Worm (Caenorhabditis elegans) whole organism, late embryonic: ENCODE data around the gene ceh-38.

Experiments used
- C08G9.2 ChIP-seq: sonication (generic microtip); optimal IDR thresholded peaks from 2 replicates; lab custom pipeline; 2016; ENCODE audit warnings: mild to moderate bottlenecking, missing genetic modification characterization, moderate library complexity, missing compliant biosample characterization
- F13H6.1 ChIP-seq: sonication (generic microtip); optimal IDR thresholded peaks from 2 replicates; lab custom pipeline; 2016; ENCODE audit warnings: missing genetic modification characterization, missing compliant biosample characterization
- T23F11.4 ChIP-seq: fragments of 200-800 bp; sonication (Bioruptor generic); optimal IDR thresholded peaks from 2 replicates; lab custom pipeline; 2018; ENCODE audit warnings: mild to moderate bottlenecking, missing genetic modification characterization, missing compliant biosample characterization
- ahr-1 ChIP-seq: sonication (generic microtip); optimal IDR thresholded peaks from 2 replicates; lab custom pipeline; 2016; ENCODE audit warnings: missing genetic modification characterization, missing compliant biosample characterization
- ama-1 ChIP-seq: fragments of 150-350 bp; optimal IDR thresholded peaks from 2 replicates; lab custom pipeline; 2014
- ceh-14 ChIP-seq: sonication (generic microtip); optimal IDR thresholded peaks from 2 replicates; lab custom pipeline; 2016; ENCODE audit warnings: missing genotype, missing genetic modification characterization, missing compliant biosample characterization
- ceh-19 ChIP-seq: fragments of 200-800 bp; sonication (Bioruptor generic); optimal IDR thresholded peaks from 2 replicates; lab custom pipeline; 2018; ENCODE audit warnings: mild to moderate bottlenecking, missing genetic modification characterization, missing compliant biosample characterization
- ceh-22 ChIP-seq: sonication (generic microtip); optimal IDR thresholded peaks from 2 replicates; lab custom pipeline; 2017; ENCODE audit warnings: missing biosample characterization, missing genetic modification characterization
- ceh-24 ChIP-seq: sonication (generic microtip); optimal IDR thresholded peaks from 2 replicates; lab custom pipeline; 2016; ENCODE audit warnings: mild to moderate bottlenecking, missing genetic modification characterization, missing compliant biosample characterization
- ceh-30 ChIP-seq: fragments of 150-350 bp; optimal IDR thresholded peaks from 2 replicates; lab custom pipeline; 2014; ENCODE audit warnings: missing biosample characterization, missing genetic modification characterization
- ceh-31 ChIP-seq: sonication (generic microtip); optimal IDR thresholded peaks from 2 replicates; lab custom pipeline; 2016; ENCODE audit warnings: missing genetic modification characterization, missing compliant biosample characterization
- ceh-45 ChIP-seq: fragments of 200-800 bp; sonication (Bioruptor generic); IDR thresholded peaks from 2 replicates; pipeline ENCODE4 v1.3.6; 2022; ENCODE audit warnings: missing genetic modification reagents, missing genetic modification characterization, missing compliant biosample characterization
- ceh-48 ChIP-seq: sonication (generic microtip); optimal IDR thresholded peaks from 2 replicates; lab custom pipeline; 2016; ENCODE audit warnings: missing genetic modification characterization, inconsistent platforms, missing compliant biosample characterization
- ceh-6 ChIP-seq: fragments of 200-800 bp; sonication (Bioruptor generic); optimal IDR thresholded peaks from 2 replicates; lab custom pipeline; 2018; ENCODE audit warnings: mild to moderate bottlenecking, missing genetic modification characterization, missing compliant biosample characterization
- che-1 ChIP-seq: sonication (generic microtip); optimal IDR thresholded peaks from 2 replicates; lab custom pipeline; 2016; ENCODE audit warnings: mild to moderate bottlenecking, missing genetic modification characterization, missing compliant biosample characterization
- dmd-4 ChIP-seq: sonication (generic microtip); optimal IDR thresholded peaks from 2 replicates; lab custom pipeline; 2016; ENCODE audit warnings: borderline replicate concordance, missing genetic modification characterization, missing compliant biosample characterization
- dve-1 ChIP-seq: sonication (generic microtip); optimal IDR thresholded peaks from 2 replicates; lab custom pipeline; 2017; ENCODE audit warnings: antibody characterized with exemption, mild to moderate bottlenecking, missing genetic modification characterization, missing compliant biosample characterization
- elt-2 ChIP-seq: sonication (generic microtip); optimal IDR thresholded peaks from 2 replicates; lab custom pipeline; 2016; ENCODE audit warnings: missing genetic modification reagents, missing genetic modification characterization, missing compliant biosample characterization
- elt-4 ChIP-seq: sonication (generic microtip); optimal IDR thresholded peaks from 2 replicates; lab custom pipeline; 2016; ENCODE audit warnings: missing genetic modification characterization, missing compliant biosample characterization
- ets-4 ChIP-seq: sonication (generic microtip); optimal IDR thresholded peaks from 2 replicates; lab custom pipeline; 2016; ENCODE audit warnings: missing genetic modification characterization, missing compliant biosample characterization
- eyg-1 ChIP-seq: sonication (generic microtip); optimal IDR thresholded peaks from 2 replicates; lab custom pipeline; 2016; ENCODE audit warnings: missing genotype, missing genetic modification characterization, missing compliant biosample characterization
- fax-1 ChIP-seq: sonication (generic microtip); optimal IDR thresholded peaks from 2 replicates; lab custom pipeline; 2016; ENCODE audit warnings: missing genotype, missing genetic modification characterization, missing compliant biosample characterization
- fkh-10 ChIP-seq: fragments of 150-350 bp; optimal IDR thresholded peaks from 2 replicates; lab custom pipeline; 2014; ENCODE audit warnings: missing biosample characterization, missing genetic modification reagents, missing genetic modification characterization
- fkh-6 ChIP-seq: sonication (generic microtip); optimal IDR thresholded peaks from 2 replicates; lab custom pipeline; 2016; ENCODE audit warnings: missing genetic modification characterization, missing compliant biosample characterization
- gmeb-2 ChIP-seq: sonication (generic microtip); optimal IDR thresholded peaks from 2 replicates; lab custom pipeline; 2016; ENCODE audit warnings: missing genetic modification characterization, inconsistent platforms, missing compliant biosample characterization
- hlh-15 ChIP-seq: sonication (generic microtip); optimal IDR thresholded peaks from 2 replicates; lab custom pipeline; 2016; ENCODE audit warnings: missing genetic modification characterization, missing compliant biosample characterization
- hlh-6 ChIP-seq: sonication (generic microtip); optimal IDR thresholded peaks from 2 replicates; lab custom pipeline; 2016; ENCODE audit warnings: missing genotype, missing genetic modification characterization, missing compliant biosample characterization
- lim-6 ChIP-seq: sonication (generic microtip); optimal IDR thresholded peaks from 2 replicates; lab custom pipeline; 2016; ENCODE audit warnings: missing genetic modification characterization, missing compliant biosample characterization
- lin-11 ChIP-seq: fragments of 200-800 bp; sonication (Bioruptor generic); optimal IDR thresholded peaks from 2 replicates; lab custom pipeline; 2018; ENCODE audit warnings: mild to moderate bottlenecking, missing genetic modification characterization, missing compliant biosample characterization
- mec-3 ChIP-seq: sonication (generic microtip); optimal IDR thresholded peaks from 2 replicates; lab custom pipeline; 2016; ENCODE audit warnings: borderline replicate concordance, missing genetic modification characterization, missing compliant biosample characterization
- nfya-1 ChIP-seq: sonication (generic microtip); optimal IDR thresholded peaks from 2 replicates; lab custom pipeline; 2017; ENCODE audit warnings: missing genetic modification characterization, mild to moderate bottlenecking, missing compliant biosample characterization, antibody characterized with exemption, moderate library complexity
- npax-4 ChIP-seq: sonication (generic microtip); optimal IDR thresholded peaks from 2 replicates; lab custom pipeline; 2016; ENCODE audit warnings: missing genetic modification characterization, missing compliant biosample characterization
- odd-2 ChIP-seq: sonication (generic microtip); optimal IDR thresholded peaks from 2 replicates; lab custom pipeline; 2017; ENCODE audit warnings: antibody characterized with exemption, mild to moderate bottlenecking, missing genetic modification characterization, missing compliant biosample characterization
- pag-3 ChIP-seq: sonication (generic microtip); optimal IDR thresholded peaks from 2 replicates; lab custom pipeline; 2016; ENCODE audit warnings: missing compliant biosample characterization, missing genetic modification characterization, borderline replicate concordance
- pat-9 ChIP-seq: fragments of 200-800 bp; sonication (Bioruptor generic); optimal IDR thresholded peaks from 2 replicates; lab custom pipeline; 2018; ENCODE audit warnings: mild to moderate bottlenecking, missing genetic modification characterization, moderate library complexity, missing compliant biosample characterization
- pax-1 ChIP-seq: fragments of 150-350 bp; optimal IDR thresholded peaks from 2 replicates; lab custom pipeline; 2014; ENCODE audit warnings: missing biosample characterization, missing genetic modification characterization
- pha-2 ChIP-seq: sonication (generic microtip); optimal IDR thresholded peaks from 2 replicates; lab custom pipeline; 2017; ENCODE audit warnings: mild to moderate bottlenecking, missing genetic modification characterization, missing compliant biosample characterization
- pha-4 ChIP-seq: fragments of 150-350 bp; optimal IDR thresholded peaks from 2 replicates; lab custom pipeline; 2018; ENCODE audit warnings: missing biosample characterization, missing genetic modification reagents, missing genetic modification characterization
- pqm-1 ChIP-seq: sonication (generic microtip); optimal IDR thresholded peaks from 2 replicates; lab custom pipeline; 2016; ENCODE audit warnings: missing genetic modification characterization, missing compliant biosample characterization
- pros-1 ChIP-seq: fragments of 150-350 bp; optimal IDR thresholded peaks from 2 replicates; lab custom pipeline; 2014; ENCODE audit warnings: missing biosample characterization, missing genetic modification reagents, missing genetic modification characterization
- ref-2 ChIP-seq: sonication (generic microtip); optimal IDR thresholded peaks from 2 replicates; lab custom pipeline; 2016; ENCODE audit warnings: missing genetic modification characterization, missing compliant biosample characterization
- sox-2 ChIP-seq: fragments of 200-800 bp; sonication (Bioruptor generic); IDR thresholded peaks from 2 replicates; pipeline ENCODE4 v1.3.6; 2022; ENCODE audit warnings: missing genetic modification reagents, missing genetic modification characterization, missing compliant biosample characterization
- sox-4 ChIP-seq: sonication (generic microtip); optimal IDR thresholded peaks from 2 replicates; lab custom pipeline; 2017; ENCODE audit warnings: mild to moderate bottlenecking, missing genetic modification characterization, inconsistent platforms, missing compliant biosample characterization
- syd-9 ChIP-seq: sonication (generic microtip); optimal IDR thresholded peaks from 2 replicates; lab custom pipeline; 2016; ENCODE audit warnings: mild to moderate bottlenecking, missing genetic modification characterization, moderate library complexity, missing compliant biosample characterization
- tbx-2 ChIP-seq: sonication (generic microtip); optimal IDR thresholded peaks from 2 replicates; lab custom pipeline; 2016; ENCODE audit warnings: missing genetic modification characterization, missing compliant biosample characterization
- ttx-3 ChIP-seq: sonication (generic microtip); optimal IDR thresholded peaks from 2 replicates; lab custom pipeline; 2016; ENCODE audit warnings: missing genetic modification reagents, missing genetic modification characterization, missing compliant biosample characterization
- unc-3 ChIP-seq, 2 experiments: fragments of 200-800 bp in 1 of 2; sonication (Bioruptor generic) in 1 of 2; sonication (generic microtip) in 1 of 2; conservative IDR thresholded peaks in 1 of 2; optimal IDR thresholded peaks in 1 of 2; 2 replicates each; pipeline versions ENCODE4 v1.3.6 to Lab custom; 2016 to 2022; ENCODE audit warnings: missing compliant biosample characterization in 2 of 2, missing genetic modification characterization in 2 of 2, missing genetic modification reagents in 1 of 2
- unc-55 ChIP-seq: sonication (generic microtip); optimal IDR thresholded peaks from 2 replicates; lab custom pipeline; 2017; ENCODE audit warnings: missing biosample characterization, missing genetic modification reagents, missing genetic modification characterization
- zip-5 ChIP-seq: sonication (generic microtip); optimal IDR thresholded peaks from 2 replicates; lab custom pipeline; 2016; ENCODE audit warnings: missing genetic modification characterization, missing compliant biosample characterization
- ztf-16 ChIP-seq: sonication (generic microtip); optimal IDR thresholded peaks from 2 replicates; lab custom pipeline; 2017; ENCODE audit warnings: missing genetic modification characterization, missing compliant biosample characterization

Gene ceh-38

ce11 chrII:6909568-6910122, 41.7 kb upstream of the ceh-38 start, which contains the start of gene asm-1:
Gene asm-1, plus strand, starts transcription at chrII:6910072.
- TF ChIP-seq elt-2 (tag; lab: Kevin White, UChicago) (peak; percentile 62), npax-4 (tag; lab: Kevin White, UChicago) (no peak), odd-2 (no peak)
- TF ChIP-seq, all 69 proteins: peak for 1

ce11 chrII:6913309-6913708, 38.0 kb upstream of the ceh-38 start, which contains the start of gene cyn-10:
Gene cyn-10, minus strand, starts transcription at chrII:6913365.
- TF ChIP-seq ahr-1 (tag; lab: Kevin White, UChicago) (peak; percentile 40), unc-55 (GFP tag; lab: Kevin White, UChicago) (no peak), fkh-10 (GFP tag; lab: Kevin White, UChicago) (no peak), ceh-22 (tag; lab: Kevin White, UChicago) (no peak), T23F11.4 (GFP tag; lab: Kevin White, UChicago) (no peak), dmd-4 (tag; lab: Kevin White, UChicago) (no peak), pat-9 (no peak), pros-1 (tag; lab: Kevin White, UChicago) (no peak), fkh-6 (peak; percentile 55), C08G9.2 (tag; lab: Kevin White, UChicago) (peak; percentile 96), F13H6.1 (tag; lab: Kevin White, UChicago) (peak; percentile 29), pqm-1 (tag; lab: Kevin White, UChicago) (peak; percentile 12), ceh-24 (no peak), ceh-6 (GFP tag; lab: Kevin White, UChicago) (peak; percentile 16), ceh-19 (GFP tag; lab: Kevin White, UChicago) (peak; percentile 5), elt-4 (no peak), tbx-2 (tag; lab: Kevin White, UChicago) (peak; percentile 89), ama-1 (lab: Kevin White, UChicago) (no peak), ceh-48 (tag; lab: Kevin White, UChicago) (no peak), syd-9 (tag; lab: Kevin White, UChicago) (peak; percentile 56), lin-11 (tag; lab: Kevin White, UChicago) (no peak), nfya-1 (tag; lab: Kevin White, UChicago) (no peak), ets-4 (peak; percentile 89), ceh-30 (tag; lab: Kevin White, UChicago) (no peak), pha-2 (tag; lab: Kevin White, UChicago) (no peak), hlh-15 (no peak), pax-1 (tag; lab: Kevin White, UChicago) (no peak), sox-4 (tag; lab: Kevin White, UChicago) (no peak), ref-2 (tag; lab: Kevin White, UChicago) (peak; percentile 89), unc-3 (GFP tag; conservative IDR thresholded peaks at IDR 0.05; lab: Robert Waterston, UW) (peak; percentile 61), unc-3 (tag; optimal IDR thresholded peaks at IDR 0.05; lab: Kevin White, UChicago) (peak; percentile 21), ztf-16 (peak; percentile 39), ceh-45 (GFP tag; lab: Robert Waterston, UW) (no peak), ceh-31 (tag; lab: Kevin White, UChicago) (peak; percentile 95), lim-6 (peak; percentile 66), sox-2 (0 out of 2 replicates have a peak, but pooled peaks have one; percentile 16), zip-5 (tag; lab: Kevin White, UChicago) (peak; percentile 84), odd-2 (no peak), gmeb-2 (peak; percentile 50), pha-4 (no peak), che-1 (tag; lab: Kevin White, UChicago) (no peak), pag-3 (tag; lab: Kevin White, UChicago) (no peak), fax-1 (peak; percentile 69), mec-3 (tag; lab: Kevin White, UChicago) (peak; percentile 67), ttx-3 (tag; lab: Kevin White, UChicago) (peak; percentile 49), ceh-14 (tag; lab: Kevin White, UChicago) (peak; percentile 80), dve-1 (tag; lab: Kevin White, UChicago) (no peak), hlh-6 (tag; lab: Kevin White, UChicago) (no peak), eyg-1 (tag; lab: Kevin White, UChicago) (peak; percentile 65)
